Fruit fly (Drosophila melanogaster) whole organism, embryonic: Measurements from ENCODE around the gene Tsr1.

Source experiments
- Adf1 ChIP-seq: fragments of 200-800 bp; sonication (Bioruptor generic); IDR thresholded peaks from 2 replicates; pipeline ENCODE4 v1.3.6; 2022; ENCODE audit warnings: missing biosample characterization, missing genetic modification characterization
- Blimp-1 ChIP-seq: fragments of 200-800 bp; sonication (Bioruptor generic); optimal IDR thresholded peaks from 3 replicates; lab custom pipeline; 2018; ENCODE audit warnings: missing biosample characterization, missing genetic modification characterization, mild to moderate bottlenecking, moderate library complexity, missing genetic modification reagents
- BtbVII ChIP-seq: fragments of 200-800 bp; sonication (Bioruptor generic); optimal IDR thresholded peaks from 3 replicates; lab custom pipeline; 2017; ENCODE audit warnings: missing biosample characterization, mild to moderate bottlenecking, missing genetic modification characterization
- C15 ChIP-seq: fragments of 200-800 bp; sonication (Bioruptor generic); IDR thresholded peaks from 3 replicates; pipeline ENCODE4 v1.3.6; 2022; ENCODE audit warnings: missing biosample characterization, missing genetic modification characterization
- CG10147 ChIP-seq: fragments of 200-800 bp; sonication (Bioruptor generic); optimal IDR thresholded peaks from 2 replicates; lab custom pipeline; 2019; ENCODE audit warnings: missing biosample characterization, mild to moderate bottlenecking, missing genetic modification characterization, moderate library complexity
- CG10431 ChIP-seq: fragments of 200-800 bp; sonication (Bioruptor generic); optimal IDR thresholded peaks from 3 replicates; lab custom pipeline; 2018; ENCODE audit warnings: missing biosample characterization, mild to moderate bottlenecking, missing genetic modification characterization
- CG13894 ChIP-seq: fragments of 200-800 bp; sonication (Bioruptor generic); optimal IDR thresholded peaks from 3 replicates; lab custom pipeline; 2018; ENCODE audit warnings: missing biosample characterization, mild to moderate bottlenecking, missing genetic modification characterization, moderate library complexity
- CG15011 ChIP-seq: fragments of 200-800 bp; sonication (Bioruptor generic); optimal IDR thresholded peaks from 3 replicates; lab custom pipeline; 2018; ENCODE audit warnings: missing biosample characterization, mild to moderate bottlenecking, missing genetic modification characterization
- CG15696 ChIP-seq: fragments of 200-800 bp; sonication (Bioruptor generic); optimal IDR thresholded peaks from 2 replicates; lab custom pipeline; 2019; ENCODE audit warnings: missing biosample characterization, mild to moderate bottlenecking, missing genetic modification characterization, moderate library complexity
- CG1647 ChIP-seq: fragments of 200-800 bp; sonication (Bioruptor generic); optimal IDR thresholded peaks from 3 replicates; lab custom pipeline; 2016; ENCODE audit warnings: missing biosample characterization, missing genetic modification characterization
- CG17612 ChIP-seq: fragments of 200-800 bp; sonication (Bioruptor generic); IDR thresholded peaks from 2 replicates; pipeline ENCODE4 v1.3.6; 2022; ENCODE audit warnings: missing biosample characterization, missing genetic modification characterization
- CG18011 ChIP-seq: fragments of 200-800 bp; sonication (Bioruptor generic); optimal IDR thresholded peaks from 2 replicates; lab custom pipeline; 2017; ENCODE audit warnings: missing biosample characterization, missing genetic modification characterization, mild to moderate bottlenecking, moderate library complexity, missing genotype
- CG2120 ChIP-seq: fragments of 200-800 bp; sonication (Bioruptor generic); optimal IDR thresholded peaks from 3 replicates; lab custom pipeline; 2016; ENCODE audit warnings: missing biosample characterization, missing genetic modification characterization
- CG30403 ChIP-seq: fragments of 200-800 bp; sonication (Bioruptor generic); optimal IDR thresholded peaks from 3 replicates; lab custom pipeline; 2016; ENCODE audit warnings: missing biosample characterization, missing genetic modification characterization
- CG33557 ChIP-seq: fragments of 200-800 bp; sonication (Bioruptor generic); optimal IDR thresholded peaks from 2 replicates; lab custom pipeline; 2019; ENCODE audit warnings: missing biosample characterization, mild to moderate bottlenecking, missing genetic modification characterization, moderate library complexity
- CG34376 ChIP-seq: fragments of 200-800 bp; sonication (Bioruptor generic); optimal IDR thresholded peaks from 2 replicates; lab custom pipeline; 2018; ENCODE audit warnings: missing biosample characterization, mild to moderate bottlenecking, missing genetic modification characterization
- CG3995 ChIP-seq: fragments of 200-800 bp; sonication (Bioruptor generic); optimal IDR thresholded peaks from 3 replicates; lab custom pipeline; 2016; ENCODE audit warnings: missing biosample characterization, missing genetic modification characterization
- CG4328 ChIP-seq: fragments of 200-800 bp; sonication (Bioruptor generic); optimal IDR thresholded peaks from 3 replicates; lab custom pipeline; 2017; ENCODE audit warnings: missing biosample characterization, missing genetic modification reagents, missing genetic modification characterization
- CG5245 ChIP-seq: fragments of 200-800 bp; sonication (Bioruptor generic); optimal IDR thresholded peaks from 3 replicates; lab custom pipeline; 2016; ENCODE audit warnings: missing biosample characterization, missing genetic modification characterization
- CG6654 ChIP-seq: fragments of 200-800 bp; sonication (Bioruptor generic); optimal IDR thresholded peaks from 2 replicates; lab custom pipeline; 2017; ENCODE audit warnings: missing biosample characterization, mild to moderate bottlenecking, missing genetic modification characterization
- CG6683 ChIP-seq: fragments of 200-800 bp; sonication (Bioruptor generic); optimal IDR thresholded peaks from 2 replicates; lab custom pipeline; 2017; ENCODE audit warnings: missing biosample characterization, mild to moderate bottlenecking, missing genetic modification characterization, missing genetic modification reagents
- CG7271 ChIP-seq: fragments of 200-800 bp; sonication (Bioruptor generic); optimal IDR thresholded peaks from 2 replicates; lab custom pipeline; 2018; ENCODE audit warnings: missing biosample characterization, mild to moderate bottlenecking, missing genetic modification characterization, moderate library complexity
- CG7357 ChIP-seq: fragments of 200-800 bp; sonication (Bioruptor generic); IDR thresholded peaks from 3 replicates; pipeline ENCODE4 v1.3.6; 2022; ENCODE audit warnings: missing biosample characterization, missing genetic modification characterization
- CG9437 ChIP-seq: fragments of 200-800 bp; sonication (Bioruptor generic); optimal IDR thresholded peaks from 2 replicates; lab custom pipeline; 2018; ENCODE audit warnings: missing biosample characterization, mild to moderate bottlenecking, missing genetic modification characterization
- CG9727 ChIP-seq: fragments of 200-800 bp; sonication (Bioruptor generic); optimal IDR thresholded peaks from 3 replicates; lab custom pipeline; 2017; ENCODE audit warnings: missing biosample characterization, mild to moderate bottlenecking, missing genetic modification characterization
- Camta ChIP-seq: fragments of 200-800 bp; sonication (Bioruptor generic); optimal IDR thresholded peaks from 2 replicates; lab custom pipeline; 2016; ENCODE audit warnings: missing biosample characterization, missing genetic modification characterization
- CkIIα-i1 ChIP-seq: fragments of 200-800 bp; sonication (Bioruptor generic); IDR thresholded peaks from 2 replicates; pipeline ENCODE4 v1.3.6; 2022; ENCODE audit warnings: missing biosample characterization, missing genetic modification characterization
- Drgx ChIP-seq: fragments of 200-800 bp; sonication (Bioruptor generic); IDR thresholded peaks from 2 replicates; pipeline ENCODE4 v1.3.6; 2022; ENCODE audit warnings: missing biosample characterization, missing genetic modification characterization
- Fer3 ChIP-seq: fragments of 200-800 bp; sonication (Bioruptor generic); optimal IDR thresholded peaks from 2 replicates; lab custom pipeline; 2018; ENCODE audit warnings: missing biosample characterization, mild to moderate bottlenecking, missing genetic modification characterization, moderate library complexity
- H2.0 ChIP-seq: fragments of 200-800 bp; sonication (Bioruptor generic); IDR thresholded peaks from 2 replicates; pipeline ENCODE4 v1.3.6; 2022; ENCODE audit warnings: missing biosample characterization, missing genetic modification characterization
- MTF-1 ChIP-seq: fragments of 200-800 bp; sonication (Bioruptor generic); optimal IDR thresholded peaks from 2 replicates; lab custom pipeline; 2018; ENCODE audit warnings: missing biosample characterization, mild to moderate bottlenecking, missing genetic modification characterization, borderline replicate concordance
- Spps ChIP-seq: fragments of 200-800 bp; sonication (Bioruptor generic); optimal IDR thresholded peaks from 2 replicates; lab custom pipeline; 2018; ENCODE audit warnings: missing biosample characterization, mild to moderate bottlenecking, missing genetic modification characterization
- ac ChIP-seq: fragments of 200-800 bp; sonication (Bioruptor generic); optimal IDR thresholded peaks from 3 replicates; lab custom pipeline; 2017; ENCODE audit warnings: missing biosample characterization, mild to moderate bottlenecking, missing genetic modification characterization
- bigmax ChIP-seq: fragments of 200-800 bp; sonication (Bioruptor generic); optimal IDR thresholded peaks from 2 replicates; lab custom pipeline; 2018; ENCODE audit warnings: missing biosample characterization, mild to moderate bottlenecking, missing genetic modification characterization
- dmrt99B ChIP-seq: fragments of 200-800 bp; sonication (Bioruptor generic); optimal IDR thresholded peaks from 2 replicates; lab custom pipeline; 2018; ENCODE audit warnings: missing biosample characterization, mild to moderate bottlenecking, missing genetic modification characterization, moderate library complexity
- h ChIP-seq: fragments of >200 bp; optimal IDR thresholded peaks from 2 replicates; lab custom pipeline; 2017
- insv ChIP-seq, 2 experiments: fragments of 200-800 bp; sonication (Bioruptor generic); optimal IDR thresholded peaks; 3 replicates each; lab custom pipeline; 2016 to 2018; ENCODE audit warnings: missing biosample characterization in 2 of 2, missing genetic modification characterization in 2 of 2
- jigr1 ChIP-seq: fragments of 200-800 bp; sonication (Bioruptor generic); IDR thresholded peaks from 3 replicates; pipeline ENCODE4 v1.3.6; 2022; ENCODE audit warnings: missing biosample characterization, missing genetic modification characterization
- ken ChIP-seq: fragments of 200-800 bp; sonication (Bioruptor generic); IDR thresholded peaks from 3 replicates; pipeline ENCODE4 v1.3.6; 2022; ENCODE audit warnings: missing biosample characterization, missing genetic modification characterization
- nom ChIP-seq: fragments of 200-800 bp; sonication (Bioruptor generic); optimal IDR thresholded peaks from 2 replicates; lab custom pipeline; 2017; ENCODE audit warnings: missing biosample characterization, missing genetic modification characterization, mild to moderate bottlenecking, moderate library complexity, missing genetic modification reagents
- otp ChIP-seq: fragments of 200-800 bp; sonication (Bioruptor generic); IDR thresholded peaks from 3 replicates; pipeline ENCODE4, ENCODE4 v1.3.6; 2022; ENCODE audit warnings: missing biosample characterization, missing genetic modification characterization
- pfk ChIP-seq: fragments of 200-800 bp; sonication (Bioruptor generic); optimal IDR thresholded peaks from 2 replicates; lab custom pipeline; 2018; ENCODE audit warnings: missing biosample characterization, mild to moderate bottlenecking, missing genetic modification characterization, moderate library complexity
- ro ChIP-seq: fragments of 200-800 bp; sonication (Bioruptor generic); IDR thresholded peaks from 2 replicates; pipeline ENCODE4 v1.3.6; 2022; ENCODE audit warnings: missing biosample characterization, missing genetic modification characterization
- sd ChIP-seq: fragments of 200-800 bp; sonication (Bioruptor generic); optimal IDR thresholded peaks from 3 replicates; lab custom pipeline; 2018; ENCODE audit warnings: missing biosample characterization, mild to moderate bottlenecking, missing genetic modification characterization, moderate library complexity
- sisA ChIP-seq: fragments of 200-800 bp; sonication (Bioruptor generic); IDR thresholded peaks from 2 replicates; pipeline ENCODE4 v1.3.6; 2022; ENCODE audit warnings: missing biosample characterization, missing genetic modification characterization
- slbo ChIP-seq: fragments of 200-800 bp; sonication (Bioruptor generic); IDR thresholded peaks from 2 replicates; pipeline ENCODE4 v1.3.6; 2022; ENCODE audit warnings: missing biosample characterization, missing genetic modification characterization
- slp2 ChIP-seq: fragments of 200-800 bp; sonication (Bioruptor generic); optimal IDR thresholded peaks from 2 replicates; lab custom pipeline; 2016; ENCODE audit warnings: missing biosample characterization, missing genetic modification characterization
- sob ChIP-seq: fragments of 200-800 bp; sonication (Bioruptor generic); IDR thresholded peaks from 2 replicates; pipeline ENCODE4 v1.3.6; 2022; ENCODE audit warnings: missing biosample characterization, missing genetic modification characterization
- trem ChIP-seq: fragments of 200-800 bp; optimal IDR thresholded peaks from 3 replicates; lab custom pipeline; 2019; ENCODE audit warnings: missing biosample characterization, mild to moderate bottlenecking, missing genetic modification characterization, moderate library complexity
- vvl ChIP-seq: fragments of 200-800 bp; sonication (Bioruptor generic); IDR thresholded peaks from 2 replicates; pipeline ENCODE4 v1.3.6; 2022; ENCODE audit warnings: missing biosample characterization, missing genetic modification characterization
- zf30C ChIP-seq: fragments of 200-800 bp; sonication (Bioruptor generic); optimal IDR thresholded peaks from 3 replicates; lab custom pipeline; 2018; ENCODE audit warnings: missing biosample characterization, mild to moderate bottlenecking, missing genetic modification characterization
- zfh1 ChIP-seq: fragments of 200-800 bp; sonication (Bioruptor generic); IDR thresholded peaks from 3 replicates; pipeline ENCODE4 v1.3.6; 2022; ENCODE audit warnings: missing biosample characterization, missing genetic modification characterization

Gene Tsr1

dm6 chr3L:21348983-21349432 is 14.0 kb downstream of the Tsr1 start, which contains the start of gene ebd2 (continued):
- TF ChIP-seq dmrt99B (tag; lab: Kevin White, UChicago) (peak; percentile 34), ken (GFP tag; lab: Robert Waterston, UW) (no peak), sob (peak; percentile 40; the same call in 1 of the 2 replicates), Blimp-1 (GFP tag; lab: Kevin White, UChicago) (no peak), pfk (GFP tag; lab: Kevin White, UChicago) (no peak), vvl (GFP tag; lab: Robert Waterston, UW) (peak; percentile 15; the same call in 1 of the 2 replicates), CG6683 (no peak), h (no peak), BtbVII (GFP tag; lab: Kevin White, UChicago) (peak; percentile 59), CG9727 (GFP tag; lab: Kevin White, UChicago) (peak; percentile 8), Adf1 (GFP tag; lab: Robert Waterston, UW) (peak; percentile 59), CG9437 (GFP tag; lab: Kevin White, UChicago) (no peak), CG30403 (GFP tag; lab: Kevin White, UChicago) (no peak), otp (no peak), CG13894 (tag; lab: Kevin White, UChicago) (peak; percentile 95), zfh1 (GFP tag; lab: Robert Waterston, UW) (no peak), CkIIα-i1 (no peak), CG15696 (tag; lab: Kevin White, UChicago) (no peak), C15 (no peak), Spps (tag; lab: Kevin White, UChicago) (no peak), CG7271 (tag; lab: Kevin White, UChicago) (no peak), CG4328 (no peak), H2.0 (GFP tag; lab: Robert Waterston, UW) (no peak), CG18011 (GFP tag; lab: Kevin White, UChicago) (no peak), CG10147 (GFP tag; lab: Kevin White, UChicago) (no peak), CG5245 (GFP tag; lab: Kevin White, UChicago) (no peak), Fer3 (tag; lab: Kevin White, UChicago) (no peak), Drgx (GFP tag; lab: Robert Waterston, UW) (no peak), ac (GFP tag; lab: Kevin White, UChicago) (no peak), CG1647 (no peak), CG34376 (peak; percentile 68), sisA (GFP tag; lab: Robert Waterston, UW) (no peak), jigr1 (no peak), CG15011 (GFP tag; lab: Kevin White, UChicago) (no peak), ro (GFP tag; lab: Robert Waterston, UW) (no peak), CG7357 (no peak), CG6654 (no peak), trem (tag; lab: Kevin White, UChicago) (no peak), CG2120 (GFP tag; lab: Kevin White, UChicago) (no peak), insv (GFP tag; optimal IDR thresholded peaks at IDR 0.05; lab: Kevin White, UChicago) (no peak), bigmax (GFP tag; lab: Kevin White, UChicago) (no peak), CG3995 (GFP tag; lab: Kevin White, UChicago) (no peak), slbo (GFP tag; lab: Robert Waterston, UW) (no peak), CG10431 (GFP tag; lab: Kevin White, UChicago) (no peak), CG17612 (GFP tag; lab: Robert Waterston, UW) (no peak), Camta (GFP tag; lab: Kevin White, UChicago) (no peak), MTF-1 (no peak), sd (peak; percentile 77), nom (GFP tag; lab: Kevin White, UChicago) (no peak), slp2 (GFP tag; lab: Kevin White, UChicago) (no peak), zf30C (GFP tag; lab: Kevin White, UChicago) (no peak), CG33557 (GFP tag; lab: Kevin White, UChicago) (no peak)
